Fruit fly (Drosophila melanogaster) whole organism, embryonic: ENCODE measurements around the gene gl.

ENCODE experiments used
- Blimp-1 ChIP-seq: fragments of 200-800 bp; sonication (Bioruptor generic); optimal IDR thresholded peaks from 3 replicates; lab custom pipeline; 2018; ENCODE audit warnings: missing biosample characterization, missing genetic modification characterization, mild to moderate bottlenecking, moderate library complexity, missing genetic modification reagents
- CG10979 ChIP-seq: fragments of 200-800 bp; sonication (Bioruptor generic); optimal IDR thresholded peaks from 2 replicates; lab custom pipeline; 2018; ENCODE audit warnings: missing biosample characterization, mild to moderate bottlenecking, missing genetic modification characterization, moderate library complexity
- CG12769 ChIP-seq: fragments of 200-800 bp; sonication (Bioruptor generic); optimal IDR thresholded peaks from 2 replicates; lab custom pipeline; 2019; ENCODE audit warnings: missing biosample characterization, mild to moderate bottlenecking, missing genetic modification characterization, moderate library complexity
- CG13287 ChIP-seq: fragments of 200-800 bp; sonication (Bioruptor generic); IDR thresholded peaks from 2 replicates; pipeline ENCODE4 v1.3.6; 2022; ENCODE audit warnings: missing biosample characterization, missing genetic modification characterization; ENCODE audit not compliant: partially characterized antibody
- CG13775 ChIP-seq: fragments of 200-800 bp; sonication (Bioruptor generic); optimal IDR thresholded peaks from 3 replicates; lab custom pipeline; 2017; ENCODE audit warnings: missing biosample characterization, mild to moderate bottlenecking, missing genetic modification characterization
- CG13894 ChIP-seq: fragments of 200-800 bp; sonication (Bioruptor generic); optimal IDR thresholded peaks from 3 replicates; lab custom pipeline; 2018; ENCODE audit warnings: missing biosample characterization, mild to moderate bottlenecking, missing genetic modification characterization, moderate library complexity
- CG15011 ChIP-seq: fragments of 200-800 bp; sonication (Bioruptor generic); optimal IDR thresholded peaks from 3 replicates; lab custom pipeline; 2018; ENCODE audit warnings: missing biosample characterization, mild to moderate bottlenecking, missing genetic modification characterization
- CG15479 ChIP-seq: fragments of 200-800 bp; sonication (Bioruptor generic); optimal IDR thresholded peaks from 3 replicates; lab custom pipeline; 2019; ENCODE audit warnings: missing biosample characterization, mild to moderate bottlenecking, missing genetic modification characterization, moderate library complexity
- CG15514 ChIP-seq: fragments of 200-800 bp; sonication (Bioruptor generic); optimal IDR thresholded peaks from 3 replicates; lab custom pipeline; 2017; ENCODE audit warnings: missing biosample characterization, missing genetic modification characterization, mild to moderate bottlenecking, moderate library complexity, missing genetic modification reagents
- CG18011 ChIP-seq: fragments of 200-800 bp; sonication (Bioruptor generic); optimal IDR thresholded peaks from 2 replicates; lab custom pipeline; 2017; ENCODE audit warnings: missing biosample characterization, missing genetic modification characterization, mild to moderate bottlenecking, moderate library complexity, missing genotype
- CG2120 ChIP-seq: fragments of 200-800 bp; sonication (Bioruptor generic); optimal IDR thresholded peaks from 3 replicates; lab custom pipeline; 2016; ENCODE audit warnings: missing biosample characterization, missing genetic modification characterization
- CG32772 ChIP-seq: fragments of 200-800 bp; sonication (Bioruptor generic); IDR thresholded peaks from 2 replicates; pipeline ENCODE4 v1.3.6; 2022; ENCODE audit warnings: missing biosample characterization, missing genetic modification characterization
- CG3281 ChIP-seq: fragments of 200-800 bp; sonication (Bioruptor generic); optimal IDR thresholded peaks from 3 replicates; lab custom pipeline; 2017; ENCODE audit warnings: missing biosample characterization, mild to moderate bottlenecking, missing genetic modification characterization
- CG34422 ChIP-seq: fragments of 200-800 bp; sonication (Bioruptor generic); IDR thresholded peaks from 3 replicates; pipeline ENCODE4 v1.3.6; 2022; ENCODE audit warnings: missing biosample characterization, missing genetic modification characterization
- CG4424 ChIP-seq: fragments of 200-800 bp; sonication (Bioruptor generic); optimal IDR thresholded peaks from 3 replicates; lab custom pipeline; 2016; ENCODE audit warnings: missing biosample characterization, missing genetic modification characterization
- CTCF ChIP-seq: fragments of 200-800 bp; sonication (Bioruptor generic); optimal IDR thresholded peaks from 2 replicates; lab custom pipeline; 2017; ENCODE audit warnings: missing biosample characterization, mild to moderate bottlenecking, missing genetic modification characterization, moderate library complexity
- Deaf1 ChIP-seq: fragments of 200-800 bp; optimal IDR thresholded peaks from 3 replicates; lab custom pipeline; 2019; ENCODE audit warnings: missing biosample characterization, mild to moderate bottlenecking, missing genetic modification characterization, moderate library complexity
- Eip74EF ChIP-seq, 2 experiments: fragments of 200-800 bp in 1 of 2; fragments of >200 bp in 1 of 2; sonication (Bioruptor generic) in 1 of 2; optimal IDR thresholded peaks; 2 replicates each; lab custom pipeline; 2017 to 2019; ENCODE audit warnings: missing biosample characterization in 2 of 2, missing genetic modification characterization in 2 of 2, mild to moderate bottlenecking in 1 of 2, moderate library complexity in 1 of 2
- Ets65A ChIP-seq: fragments of 200-800 bp; sonication (Bioruptor generic); peaks from one replicate; lab custom pipeline; 2016; ENCODE audit warnings: missing biosample characterization, missing genetic modification characterization
- HLHmδ ChIP-seq: fragments of 200-800 bp; sonication (Bioruptor generic); optimal IDR thresholded peaks from 2 replicates; lab custom pipeline; 2018; ENCODE audit warnings: missing biosample characterization, mild to moderate bottlenecking, missing genetic modification characterization, moderate library complexity
- Hand ChIP-seq: fragments of 200-800 bp; sonication (Bioruptor generic); optimal IDR thresholded peaks from 2 replicates; lab custom pipeline; 2017; ENCODE audit warnings: mild to moderate bottlenecking, missing biosample characterization, missing genetic modification reagents, missing genetic modification characterization
- Hr51 ChIP-seq, 2 experiments: fragments of 200-800 bp; sonication (Bioruptor generic); optimal IDR thresholded peaks; 2 replicates in 1 of 2; 3 replicates in 1 of 2; lab custom pipeline; 2016 to 2018; ENCODE audit warnings: missing biosample characterization in 2 of 2, missing genetic modification characterization in 2 of 2, mild to moderate bottlenecking in 1 of 2, moderate library complexity in 1 of 2
- Hr78 ChIP-seq, 2 experiments: fragments of 200-800 bp in 1 of 2; fragments of >200 bp in 1 of 2; sonication (Bioruptor generic) in 1 of 2; optimal IDR thresholded peaks; 2 replicates each; lab custom pipeline; 2017 to 2019; ENCODE audit warnings: missing biosample characterization in 2 of 2, missing genetic modification characterization in 2 of 2, mild to moderate bottlenecking in 1 of 2, moderate library complexity in 1 of 2
- Jarid2 ChIP-seq: fragments of 200-800 bp; sonication (Bioruptor generic); optimal IDR thresholded peaks from 3 replicates; lab custom pipeline; 2017; ENCODE audit warnings: mild to moderate bottlenecking, missing biosample characterization, missing genetic modification reagents, missing genetic modification characterization
- NC2β ChIP-seq: fragments of 200-800 bp; sonication (Bioruptor generic); optimal IDR thresholded peaks from 2 replicates; lab custom pipeline; 2016; ENCODE audit warnings: missing biosample characterization, missing genetic modification characterization
- Opbp ChIP-seq: fragments of 200-800 bp; sonication (Bioruptor generic); IDR thresholded peaks from 3 replicates; pipeline ENCODE4 v1.3.6; 2022; ENCODE audit warnings: missing biosample characterization, missing genetic modification characterization; ENCODE audit not compliant: partially characterized antibody
- PHDP ChIP-seq: fragments of 200-800 bp; sonication (Bioruptor generic); optimal IDR thresholded peaks from 3 replicates; lab custom pipeline; 2018; ENCODE audit warnings: missing biosample characterization, mild to moderate bottlenecking, missing genetic modification characterization, moderate library complexity
- Pdp1 ChIP-seq, 2 experiments: fragments of 200-800 bp; sonication (Bioruptor generic); optimal IDR thresholded peaks; 3 replicates each; lab custom pipeline; 2016; ENCODE audit warnings: missing biosample characterization in 2 of 2, missing genetic modification characterization in 2 of 2, mild to moderate bottlenecking in 1 of 2, moderate library complexity in 1 of 2
- Poxn ChIP-seq: fragments of 200-800 bp; sonication (Bioruptor generic); IDR thresholded peaks from 2 replicates; pipeline ENCODE4 v1.3.6; 2022; ENCODE audit warnings: missing biosample characterization, missing genetic modification characterization
- Ravus ChIP-seq: fragments of 200-800 bp; sonication (Bioruptor generic); IDR thresholded peaks from 2 replicates; pipeline ENCODE4 v1.3.6; 2022; ENCODE audit warnings: missing biosample characterization, missing genetic modification characterization
- Stat92E ChIP-seq, 3 experiments: fragments of >200 bp in 2 of 3; fragments of 200-800 bp in 1 of 3; sonication (Bioruptor generic) in 1 of 3; optimal IDR thresholded peaks; 2 replicates each; lab custom pipeline; 2017 to 2019; ENCODE audit warnings: missing biosample characterization in 3 of 3, missing genetic modification characterization in 3 of 3, mild to moderate bottlenecking in 1 of 3, moderate library complexity in 1 of 3
- Trl ChIP-seq, 3 experiments: fragments of >200 bp in 2 of 3; fragments of 200-800 bp in 1 of 3; sonication (Bioruptor generic) in 1 of 3; optimal IDR thresholded peaks; 2 replicates in 1 of 3; 3 replicates in 2 of 3; lab custom pipeline; 2016 to 2017; ENCODE audit warnings: missing biosample characterization in 1 of 3, missing genetic modification characterization in 1 of 3
- ab ChIP-seq: fragments of 200-800 bp; sonication (Bioruptor generic); optimal IDR thresholded peaks from 2 replicates; lab custom pipeline; 2016; ENCODE audit warnings: missing biosample characterization, missing genetic modification characterization
- amos ChIP-seq: fragments of 200-800 bp; sonication (Bioruptor generic); IDR thresholded peaks from 2 replicates; pipeline ENCODE4 v1.3.6; 2022; ENCODE audit warnings: missing biosample characterization, missing genetic modification characterization; ENCODE audit not compliant: partially characterized antibody
- bbx ChIP-seq: fragments of 200-800 bp; sonication (Bioruptor generic); IDR thresholded peaks from 2 replicates; pipeline ENCODE4 v1.3.6; 2022; ENCODE audit warnings: missing biosample characterization, missing genetic modification characterization; ENCODE audit not compliant: partially characterized antibody
- chinmo ChIP-seq: fragments of 200-800 bp; sonication (Bioruptor generic); IDR thresholded peaks from 4 replicates; pipeline ENCODE4 v1.3.6; 2022; ENCODE audit warnings: missing biosample characterization, missing genetic modification characterization; ENCODE audit not compliant: partially characterized antibody
- corto ChIP-seq: fragments of 200-800 bp; sonication (Bioruptor generic); optimal IDR thresholded peaks from 2 replicates; lab custom pipeline; 2016; ENCODE audit warnings: missing biosample characterization, mild to moderate bottlenecking, missing genetic modification characterization, moderate library complexity
- crp ChIP-seq, 2 experiments: fragments of 200-800 bp; sonication (Bioruptor generic); optimal IDR thresholded peaks; 2 replicates in 1 of 2; 3 replicates in 1 of 2; lab custom pipeline; 2017; ENCODE audit warnings: missing biosample characterization in 2 of 2, missing genetic modification characterization in 2 of 2, mild to moderate bottlenecking in 1 of 2, moderate library complexity in 1 of 2
- dimm ChIP-seq: fragments of 200-800 bp; sonication (Bioruptor generic); IDR thresholded peaks from 2 replicates; pipeline ENCODE4 v1.3.6; 2022; ENCODE audit warnings: missing biosample characterization, missing genetic modification characterization
- ftz-f1 ChIP-seq: fragments of 200-800 bp; sonication (Bioruptor generic); optimal IDR thresholded peaks from 2 replicates; lab custom pipeline; 2016; ENCODE audit warnings: missing biosample characterization, missing genetic modification characterization
- mirr ChIP-seq: fragments of 200-800 bp; sonication (Bioruptor generic); optimal IDR thresholded peaks from 3 replicates; lab custom pipeline; 2018; ENCODE audit warnings: missing biosample characterization, mild to moderate bottlenecking, missing genetic modification characterization
- oc ChIP-seq: fragments of 200-800 bp; sonication (Bioruptor generic); optimal IDR thresholded peaks from 2 replicates; lab custom pipeline; 2018; ENCODE audit warnings: missing biosample characterization, mild to moderate bottlenecking, missing genetic modification characterization, moderate library complexity
- pan ChIP-seq, 4 experiments: fragments of >200 bp in 3 of 4; fragments of 200-800 bp in 1 of 4; sonication (Bioruptor generic) in 1 of 4; optimal IDR thresholded peaks in 3 of 4; IDR thresholded peaks in 1 of 4; 2 replicates each; pipeline versions ENCODE4 v1.3.6 to Lab custom; 2017 to 2022; ENCODE audit warnings: missing biosample characterization in 2 of 4, missing genetic modification characterization in 2 of 4, mixed read lengths in 1 of 4
- rib ChIP-seq: fragments of 200-800 bp; sonication (Bioruptor generic); IDR thresholded peaks from 2 replicates; pipeline ENCODE4 v1.3.6; 2022; ENCODE audit warnings: missing biosample characterization, missing genetic modification characterization
- sens ChIP-seq: fragments of 200-800 bp; sonication (Bioruptor generic); peaks from one replicate; lab custom pipeline; 2016; ENCODE audit warnings: missing biosample characterization, missing genetic modification characterization
- vfl ChIP-seq: fragments of 200-800 bp; sonication (Bioruptor generic); optimal IDR thresholded peaks from 2 replicates; lab custom pipeline; 2016; ENCODE audit warnings: missing biosample characterization, missing genetic modification characterization
- vvl ChIP-seq: fragments of 200-800 bp; sonication (Bioruptor generic); IDR thresholded peaks from 2 replicates; pipeline ENCODE4 v1.3.6; 2022; ENCODE audit warnings: missing biosample characterization, missing genetic modification characterization

The gl gene

DNA sequence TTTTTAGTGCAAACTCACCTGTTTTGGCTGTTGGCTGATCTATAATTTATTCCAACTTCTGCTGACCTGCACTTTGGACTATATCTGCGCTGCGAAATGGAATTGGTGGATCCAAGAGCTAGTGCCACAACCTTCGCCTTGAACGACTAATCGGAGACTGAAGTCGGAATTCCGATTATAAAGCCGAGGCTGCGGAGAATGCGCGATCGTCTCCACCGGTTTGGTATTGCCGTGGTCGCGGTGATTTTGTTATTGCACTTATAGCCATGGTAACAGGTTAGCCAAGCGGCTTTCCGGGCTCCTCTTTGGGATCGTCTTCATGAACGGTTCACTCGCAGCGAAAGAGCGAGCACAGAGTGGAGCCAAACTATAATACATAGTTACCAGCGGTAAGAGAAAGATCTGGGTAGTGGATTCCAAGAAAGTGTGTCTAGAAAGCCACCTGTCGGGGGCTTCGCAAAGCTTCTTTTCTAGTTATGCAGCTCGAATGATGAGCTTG, 8.5 kb upstream of the gl start, which contains the start of gene CG7675 (continued):
- TF ChIP-seq pan (optimal IDR thresholded peaks at IDR 0.05; lab: Kevin White, UChicago) (no peak), pan (GFP tag; optimal IDR thresholded peaks at IDR 0.05 in 1 of 2, IDR thresholded peaks at IDR 0.05 in 1 of 2) (no peak), ftz-f1 (peak; percentile 20), Pdp1 (GFP tag; optimal IDR thresholded peaks at IDR 0.05; lab: Kevin White, UChicago) (peak in 1 of 2 experiments; percentile 19), amos (peak; percentile 19; the same call in 1 of the 2 replicates), Ets65A (GFP tag; lab: Kevin White, UChicago) (peak; percentile 81), sens (GFP tag; lab: Kevin White, UChicago) (peak; percentile 46), HLHmδ (GFP tag; lab: Kevin White, UChicago) (peak; percentile 21), mirr (no peak), Trl (optimal IDR thresholded peaks at IDR 0.05; lab: Kevin White, UChicago) (peak; percentile 20 to 26), Trl (GFP tag; optimal IDR thresholded peaks at IDR 0.05; lab: Kevin White, UChicago) (no peak), CG15514 (peak; percentile 2), CG18011 (GFP tag; lab: Kevin White, UChicago) (no peak), CG10979 (tag; lab: Kevin White, UChicago) (peak; percentile 77), dimm (no peak), bbx (GFP tag; lab: Robert Waterston, UW) (0 out of 2 replicates have a peak, but pooled peaks have one; percentile 37), NC2β (GFP tag; lab: Kevin White, UChicago) (no peak), CG34422 (GFP tag; lab: Robert Waterston, UW) (peak; percentile 60; the same call in 1 of the 3 replicates), chinmo (peak; percentile 95), CG13894 (tag; lab: Kevin White, UChicago) (no peak), corto (GFP tag; lab: Kevin White, UChicago) (no peak), oc (tag; lab: Kevin White, UChicago) (peak; percentile 57), CG13287 (GFP tag; lab: Robert Waterston, UW) (peak; percentile 24; the same call in 1 of the 2 replicates), Stat92E (GFP tag; optimal IDR thresholded peaks at IDR 0.05; lab: Kevin White, UChicago) (peak in 1 of 3 experiments; percentile 2), Jarid2 (GFP tag; lab: Kevin White, UChicago) (peak; percentile 44), CTCF (GFP tag; lab: Kevin White, UChicago) (peak; percentile 91), rib (GFP tag; lab: Robert Waterston, UW) (peak; percentile 42; the same call in 1 of the 2 replicates), Hr78 (GFP tag; optimal IDR thresholded peaks at IDR 0.05; lab: Kevin White, UChicago) (peak in 1 of 2 experiments; percentile 62), CG12769 (tag; lab: Kevin White, UChicago) (peak; percentile 82), CG32772 (GFP tag; lab: Robert Waterston, UW) (no peak), Eip74EF (GFP tag; optimal IDR thresholded peaks at IDR 0.05; lab: Kevin White, UChicago) (peak in 1 of 2 experiments; percentile 59)

DNA sequence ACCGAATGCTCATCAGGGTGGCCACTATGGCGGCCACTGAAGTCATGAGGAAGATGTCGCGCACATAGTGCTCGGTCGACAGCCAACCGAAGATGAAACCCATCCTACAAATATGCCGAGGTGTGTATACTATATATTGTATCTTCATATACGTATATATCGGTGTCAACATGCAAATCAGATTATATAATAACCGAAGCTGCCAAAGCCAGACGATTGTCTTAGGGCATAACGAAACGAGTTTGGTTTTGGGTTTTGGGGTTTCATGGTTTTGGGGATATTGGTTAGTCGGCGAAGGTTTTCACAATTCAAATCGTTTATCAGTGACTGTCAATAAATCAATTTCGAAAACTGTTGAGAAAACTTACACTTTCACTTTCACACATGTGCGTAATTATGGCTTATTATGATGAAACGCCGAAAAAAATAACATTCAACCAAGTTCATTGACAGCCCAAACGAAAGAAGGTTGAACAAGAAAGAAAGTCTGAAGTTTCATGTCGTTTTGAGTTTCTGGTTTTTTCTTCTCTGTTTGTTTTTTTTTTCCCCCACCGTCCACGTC, 7.8 kb upstream of the gl start:
- TF ChIP-seq CG13894 (tag; lab: Kevin White, UChicago), result peak; percentile 36
- TF ChIP-seq CG13775 (GFP tag; lab: Kevin White, UChicago), result no peak
- TF ChIP-seq Blimp-1 (GFP tag; lab: Kevin White, UChicago), result peak; percentile 94
- no peak for TF ChIP-seq CG15479 (GFP tag; lab: Kevin White, UChicago)
- TF ChIP-seq PHDP (tag; lab: Kevin White, UChicago), result no peak
- TF ChIP-seq vfl (GFP tag; lab: Kevin White, UChicago), result no peak
- no peak for TF ChIP-seq Opbp (GFP tag; lab: Robert Waterston, UW)
- no peak for TF ChIP-seq Hr51 (GFP tag; optimal IDR thresholded peaks at IDR 0.05; lab: Kevin White, UChicago)
- no peak for TF ChIP-seq Poxn (GFP tag; lab: Robert Waterston, UW)
- TF ChIP-seq ab (GFP tag; lab: Kevin White, UChicago), result no peak
- TF ChIP-seq vvl (GFP tag; lab: Robert Waterston, UW), result peak; percentile 39; the same call in 1 of the 2 replicates
- TF ChIP-seq Deaf1, result peak; percentile 14
- no peak for TF ChIP-seq CG15011 (GFP tag; lab: Kevin White, UChicago)
- TF ChIP-seq Hand, result no peak
- TF ChIP-seq CG2120 (GFP tag; lab: Kevin White, UChicago), result no peak
- TF ChIP-seq crp (GFP tag; optimal IDR thresholded peaks at IDR 0.05; lab: Kevin White, UChicago), result no peak
- no peak for TF ChIP-seq Ravus (GFP tag; lab: Robert Waterston, UW)
- no peak for TF ChIP-seq CG4424 (GFP tag; lab: Kevin White, UChicago)
- no peak for TF ChIP-seq CG3281 (GFP tag; lab: Kevin White, UChicago)
